Worm (Caenorhabditis elegans) whole organism, young adult: ENCODE measurements around the gene snet-1.

Source experiments
- B0336.3 ChIP-seq: fragments of 200-800 bp; sonication (Bioruptor generic); IDR thresholded peaks from 2 replicates; pipeline ENCODE4 v1.3.6; 2022; ENCODE audit warnings: missing genetic modification characterization, missing compliant biosample characterization
- F10E7.11 ChIP-seq: sonication (generic microtip); optimal IDR thresholded peaks from 2 replicates; lab custom pipeline; 2017; ENCODE audit warnings: mild to moderate bottlenecking, missing genetic modification characterization, moderate library complexity, missing compliant biosample characterization
- F22D6.2 ChIP-seq: sonication (generic microtip); optimal IDR thresholded peaks from 2 replicates; lab custom pipeline; 2016; ENCODE audit warnings: mild to moderate bottlenecking, missing genetic modification characterization, missing compliant biosample characterization
- F23B12.7 ChIP-seq: sonication (generic microtip); optimal IDR thresholded peaks from 2 replicates; lab custom pipeline; 2017; ENCODE audit warnings: missing genetic modification characterization, mild to moderate bottlenecking, missing compliant biosample characterization, antibody characterized with exemption, moderate library complexity; ENCODE audit not compliant: insufficient read depth
- F33H1.4 ChIP-seq: fragments of 200-800 bp; sonication (Bioruptor generic); IDR thresholded peaks from 2 replicates; pipeline ENCODE4 v1.3.6; 2022; ENCODE audit warnings: missing genetic modification reagents, missing genetic modification characterization, missing compliant biosample characterization
- F55B11.4 ChIP-seq: sonication (generic microtip); optimal IDR thresholded peaks from 2 replicates; lab custom pipeline; 2016; ENCODE audit warnings: missing compliant biosample characterization, missing genetic modification characterization, borderline replicate concordance; ENCODE audit not compliant: insufficient read depth
- K11D2.4 ChIP-seq: fragments of 200-800 bp; sonication (Bioruptor generic); IDR thresholded peaks from 2 replicates; pipeline ENCODE4 v1.3.6; 2022; ENCODE audit warnings: missing genetic modification reagents, missing genetic modification characterization, missing compliant biosample characterization
- T26A5.8 ChIP-seq: sonication (generic microtip); optimal IDR thresholded peaks from 2 replicates; lab custom pipeline; 2016; ENCODE audit warnings: missing genetic modification characterization, missing compliant biosample characterization
- Y79H2A.3 ChIP-seq: fragments of 200-800 bp; sonication (Bioruptor generic); conservative IDR thresholded peaks from 2 replicates; pipeline ENCODE4 v1.3.6; 2022; ENCODE audit warnings: missing genetic modification reagents, missing genetic modification characterization, missing compliant biosample characterization
- akir-1 ChIP-seq: fragments of 200-800 bp; sonication (Bioruptor generic); optimal IDR thresholded peaks from 2 replicates; lab custom pipeline; 2018; ENCODE audit warnings: mild to moderate bottlenecking, missing genetic modification characterization, moderate library complexity, missing compliant biosample characterization
- ama-1 ChIP-seq, 3 experiments: fragments of 150-350 bp in 1 of 3; sonication (generic microtip) in 2 of 3; optimal IDR thresholded peaks; 2 replicates each; lab custom pipeline; 2014 to 2018; ENCODE audit warnings: missing biosample characterization in 2 of 3, missing genetic modification characterization in 2 of 3, missing genetic modification reagents in 2 of 3
- aptf-2 ChIP-seq: fragments of 200-800 bp; sonication (Bioruptor generic); conservative IDR thresholded peaks from 2 replicates; pipeline ENCODE4 v1.3.6; 2022; ENCODE audit warnings: missing genetic modification reagents, missing genetic modification characterization, missing compliant biosample characterization
- athp-1 ChIP-seq: sonication (generic microtip); optimal IDR thresholded peaks from 2 replicates; lab custom pipeline; 2017; ENCODE audit warnings: mild to moderate bottlenecking, missing genetic modification characterization, missing compliant biosample characterization
- bed-1 ChIP-seq: fragments of 200-800 bp; sonication (Bioruptor generic); IDR thresholded peaks from 2 replicates; pipeline ENCODE4 v1.3.6; 2022; ENCODE audit warnings: missing genetic modification reagents, missing genetic modification characterization, missing compliant biosample characterization
- ccch-3 ChIP-seq: fragments of 200-800 bp; sonication (Bioruptor generic); optimal IDR thresholded peaks from 2 replicates; lab custom pipeline; 2018; ENCODE audit warnings: mild to moderate bottlenecking, missing genetic modification characterization, missing compliant biosample characterization
- ceh-100 ChIP-seq: fragments of 200-800 bp; sonication (Bioruptor generic); IDR thresholded peaks from 2 replicates; pipeline ENCODE4 v1.3.6; 2022; ENCODE audit warnings: missing genetic modification reagents, missing genetic modification characterization, missing compliant biosample characterization
- chd-7 ChIP-seq: sonication (generic microtip); optimal IDR thresholded peaks from 2 replicates; lab custom pipeline; 2016; ENCODE audit warnings: mild to moderate bottlenecking, missing genetic modification characterization, moderate library complexity, missing compliant biosample characterization
- dpff-1 ChIP-seq: sonication (generic microtip); optimal IDR thresholded peaks from 2 replicates; lab custom pipeline; 2017; ENCODE audit warnings: mild to moderate bottlenecking, missing genetic modification characterization, missing compliant biosample characterization
- egrh-3 ChIP-seq: fragments of 200-800 bp; sonication (Bioruptor generic); IDR thresholded peaks from 2 replicates; pipeline ENCODE4 v1.3.6; 2022; ENCODE audit warnings: missing genetic modification reagents, missing genetic modification characterization, missing compliant biosample characterization
- hlh-12 ChIP-seq: sonication (generic microtip); optimal IDR thresholded peaks from 2 replicates; lab custom pipeline; 2016; ENCODE audit warnings: missing genetic modification characterization, missing compliant biosample characterization
- hmg-20 ChIP-seq: fragments of 200-800 bp; sonication (Bioruptor generic); IDR thresholded peaks from 2 replicates; pipeline ENCODE4 v1.3.6; 2022; ENCODE audit warnings: missing genetic modification reagents, missing genetic modification characterization, missing compliant biosample characterization
- hsf-1 ChIP-seq: fragments of 200-800 bp; sonication (Bioruptor generic); IDR thresholded peaks from 2 replicates; pipeline ENCODE4 v1.3.6; 2022; ENCODE audit warnings: missing genetic modification reagents, missing genetic modification characterization, missing compliant biosample characterization
- lag-1 ChIP-seq: fragments of 200-800 bp; sonication (Bioruptor generic); IDR thresholded peaks from 2 replicates; pipeline ENCODE4 v1.3.6; 2022; ENCODE audit warnings: missing genetic modification reagents, missing genetic modification characterization, missing compliant biosample characterization
- let-526 ChIP-seq: fragments of 200-800 bp; sonication (Bioruptor generic); IDR thresholded peaks from 2 replicates; pipeline ENCODE4 v1.3.6; 2022; ENCODE audit warnings: missing genetic modification reagents, missing genetic modification characterization, missing compliant biosample characterization
- lin-54 ChIP-seq: fragments of 200-800 bp; sonication (Bioruptor generic); optimal IDR thresholded peaks from 2 replicates; lab custom pipeline; 2018; ENCODE audit warnings: mild to moderate bottlenecking, missing genetic modification characterization, missing compliant biosample characterization
- lir-1 ChIP-seq: fragments of 200-800 bp; sonication (Bioruptor generic); conservative IDR thresholded peaks from 2 replicates; pipeline ENCODE4 v1.3.6; 2022; ENCODE audit warnings: missing genetic modification reagents, missing genetic modification characterization, missing compliant biosample characterization
- madf-10 ChIP-seq: sonication (generic microtip); optimal IDR thresholded peaks from 2 replicates; lab custom pipeline; 2016; ENCODE audit warnings: mild to moderate bottlenecking, missing genetic modification characterization, missing compliant biosample characterization
- madf-3 ChIP-seq: fragments of 200-800 bp; sonication (Bioruptor generic); IDR thresholded peaks from 2 replicates; pipeline ENCODE4 v1.3.6; 2022; ENCODE audit warnings: missing genetic modification reagents, missing genetic modification characterization, missing compliant biosample characterization
- madf-6 ChIP-seq: fragments of 200-800 bp; sonication (Bioruptor generic); IDR thresholded peaks from 2 replicates; pipeline ENCODE4 v1.3.6; 2022; ENCODE audit warnings: missing genetic modification reagents, missing genetic modification characterization, missing compliant biosample characterization
- mcd-1 ChIP-seq: fragments of 200-800 bp; sonication (Bioruptor generic); IDR thresholded peaks from 2 replicates; pipeline ENCODE4 v1.3.6; 2022; ENCODE audit warnings: missing genetic modification reagents, missing genetic modification characterization, missing compliant biosample characterization
- mes-4 ChIP-seq: sonication (generic microtip); optimal IDR thresholded peaks from 2 replicates; lab custom pipeline; 2016; ENCODE audit warnings: missing genotype, missing genetic modification characterization, missing compliant biosample characterization
- nfyb-1 ChIP-seq: fragments of 200-800 bp; sonication (Bioruptor generic); IDR thresholded peaks from 2 replicates; pipeline ENCODE4 v1.3.6; 2022; ENCODE audit warnings: missing genetic modification reagents, missing genetic modification characterization, missing compliant biosample characterization
- nhr-120 ChIP-seq: fragments of 200-800 bp; sonication (Bioruptor generic); IDR thresholded peaks from 2 replicates; pipeline ENCODE4 v1.3.6; 2022; ENCODE audit warnings: missing genetic modification characterization, missing compliant biosample characterization
- nhr-80 ChIP-seq: sonication (generic microtip); optimal IDR thresholded peaks from 2 replicates; lab custom pipeline; 2016; ENCODE audit warnings: missing genetic modification characterization, missing compliant biosample characterization
- pbrm-1 ChIP-seq: fragments of 200-800 bp; sonication (Bioruptor generic); IDR thresholded peaks from 2 replicates; pipeline ENCODE4 v1.3.6; 2022; ENCODE audit warnings: missing genetic modification reagents, missing genetic modification characterization, missing compliant biosample characterization
- rec-8 ChIP-seq, 2 experiments: sonication (generic microtip); optimal IDR thresholded peaks; 2 replicates each; lab custom pipeline; 2016; ENCODE audit warnings: mild to moderate bottlenecking in 2 of 2, missing genetic modification characterization in 2 of 2, missing genetic modification reagents in 2 of 2, missing genotype in 2 of 2, missing biosample characterization in 1 of 2, missing compliant biosample characterization in 1 of 2, moderate library complexity in 1 of 2
- repo-1 ChIP-seq: sonication (generic microtip); optimal IDR thresholded peaks from 2 replicates; lab custom pipeline; 2017; ENCODE audit warnings: mild to moderate bottlenecking, missing genetic modification characterization, missing compliant biosample characterization
- sea-2 ChIP-seq: fragments of 200-800 bp; sonication (Bioruptor generic); IDR thresholded peaks from 2 replicates; pipeline ENCODE4 v1.3.6; 2022; ENCODE audit warnings: missing genetic modification characterization, missing compliant biosample characterization
- sptf-2 ChIP-seq: fragments of 200-800 bp; sonication (Bioruptor generic); optimal IDR thresholded peaks from 2 replicates; lab custom pipeline; 2018; ENCODE audit warnings: mild to moderate bottlenecking, missing genetic modification characterization, missing compliant biosample characterization
- tlf-1 ChIP-seq: fragments of 200-800 bp; sonication (Bioruptor generic); optimal IDR thresholded peaks from 2 replicates; lab custom pipeline; 2018; ENCODE audit warnings: mild to moderate bottlenecking, missing genetic modification characterization, missing compliant biosample characterization
- zim-3 ChIP-seq: sonication (generic microtip); optimal IDR thresholded peaks from 2 replicates; lab custom pipeline; 2017; ENCODE audit warnings: mild to moderate bottlenecking, missing genetic modification characterization, moderate library complexity, missing compliant biosample characterization
- ztf-25 ChIP-seq: fragments of 200-800 bp; sonication (Bioruptor generic); IDR thresholded peaks from 2 replicates; pipeline ENCODE4 v1.3.6; 2022; ENCODE audit warnings: missing genetic modification reagents, missing genetic modification characterization, missing compliant biosample characterization
- ztf-28 ChIP-seq: fragments of 200-800 bp; sonication (Bioruptor generic); IDR thresholded peaks from 2 replicates; pipeline ENCODE4 v1.3.6; 2022; ENCODE audit warnings: missing genetic modification reagents, missing genetic modification characterization, missing compliant biosample characterization
- ztf-3 ChIP-seq: fragments of 200-800 bp; sonication (Bioruptor generic); optimal IDR thresholded peaks from 2 replicates; lab custom pipeline; 2018; ENCODE audit warnings: mild to moderate bottlenecking, missing genetic modification characterization, missing compliant biosample characterization

snet-1 gene

ce11 chrX:3645924-3646323 is 22.8 kb downstream of the snet-1 start:
- no peak for TF ChIP-seq F22D6.2 (tag; lab: Kevin White, UChicago)
- no peak for TF ChIP-seq ceh-100 (GFP tag; lab: Robert Waterston, UW)
- no peak for TF ChIP-seq madf-3
- 0 out of 2 replicates have a peak, but pooled peaks have one; percentile 20 for TF ChIP-seq K11D2.4
- no peak for TF ChIP-seq let-526 (GFP tag; lab: Robert Waterston, UW)
- no peak for TF ChIP-seq mcd-1
- TF ChIP-seq hlh-12 (tag; lab: Kevin White, UChicago) = no peak
- TF ChIP-seq ccch-3 (GFP tag; lab: Kevin White, UChicago) = no peak
- 0 out of 2 replicates have a peak, but pooled peaks have one; percentile 39 for TF ChIP-seq hsf-1
- TF ChIP-seq Y79H2A.3 = no peak
- no peak for TF ChIP-seq F10E7.11 (tag; lab: Kevin White, UChicago)
- TF ChIP-seq egrh-3 (GFP tag; lab: Robert Waterston, UW) = no peak
- no peak for TF ChIP-seq lag-1 (GFP tag; lab: Robert Waterston, UW)
- TF ChIP-seq F55B11.4 (tag; lab: Kevin White, UChicago) = no peak
- TF ChIP-seq lin-54 = no peak
- no peak for TF ChIP-seq ama-1 (optimal IDR thresholded peaks at IDR 0.05; lab: Kevin White, UChicago)
- no peak for TF ChIP-seq ama-1 (GFP tag; optimal IDR thresholded peaks at IDR 0.05; lab: Kevin White, UChicago)
- no peak for TF ChIP-seq lir-1
- TF ChIP-seq, all 124 proteins: peak for 2

ce11 chrX:3644796-3645195 is 23.9 kb downstream of the snet-1 start, which contains the start of gene tmem-24:
Gene tmem-24 (minus strand): TSS chrX:3644896.
- TF ChIP-seq nhr-80 (tag; lab: Kevin White, UChicago) (no peak), hmg-20 (GFP tag; lab: Robert Waterston, UW) (no peak), sea-2 (GFP tag; lab: Robert Waterston, UW) (no peak), B0336.3 (GFP tag; lab: Robert Waterston, UW) (no peak), rec-8 (tag; optimal IDR thresholded peaks at IDR 0.05; lab: Kevin White, UChicago) (no peak), zim-3 (tag; lab: Kevin White, UChicago) (no peak), F33H1.4 (no peak), F55B11.4 (tag; lab: Kevin White, UChicago) (no peak), F22D6.2 (tag; lab: Kevin White, UChicago) (no peak), mcd-1 (no peak), ztf-28 (GFP tag; lab: Robert Waterston, UW) (no peak), T26A5.8 (tag; lab: Kevin White, UChicago) (no peak), mes-4 (tag; lab: Kevin White, UChicago) (no peak), madf-6 (GFP tag; lab: Robert Waterston, UW) (no peak), ztf-3 (GFP tag; lab: Kevin White, UChicago) (no peak), ama-1 (optimal IDR thresholded peaks at IDR 0.05; lab: Kevin White, UChicago) (no peak), ama-1 (GFP tag; optimal IDR thresholded peaks at IDR 0.05; lab: Kevin White, UChicago) (no peak), tlf-1 (no peak), ztf-25 (no peak)

- TF ChIP-seq nfyb-1 (GFP tag; lab: Robert Waterston, UW) (0 out of 2 replicates have a peak, but pooled peaks have one; percentile 19), sea-2 (GFP tag; lab: Robert Waterston, UW) (no peak), athp-1 (tag; lab: Kevin White, UChicago) (no peak)
These were observed 34.0 kb downstream of the snet-1 start for ce11 chrX:3634782-3635181.

DNA sequence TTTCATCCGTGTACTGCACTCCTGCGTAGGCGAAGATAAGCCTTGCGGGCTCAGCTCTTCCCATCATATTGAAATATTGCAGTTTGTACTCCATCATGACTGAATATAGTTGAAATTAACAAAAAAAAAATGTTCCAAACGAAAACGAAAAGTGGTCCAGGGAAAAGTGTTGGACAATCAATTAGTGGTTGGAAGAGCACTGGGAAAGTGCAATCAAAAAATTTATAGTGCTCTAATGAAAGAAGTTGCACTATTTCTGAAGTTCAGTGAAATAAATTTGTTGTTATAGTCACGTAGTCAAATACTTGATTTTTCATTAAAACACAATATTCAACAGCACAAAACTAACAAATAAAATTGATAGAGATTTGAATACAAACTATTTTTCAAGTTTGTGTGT is 35.1 kb downstream of the snet-1 start, which contains the start of gene gst-11:
TSS of gene gst-11 (minus strand) at position 101 of the 400 bp plus-strand sequence.
- TF ChIP-seq dpff-1 = no peak
- no peak for TF ChIP-seq sptf-2
- no peak for TF ChIP-seq bed-1
- TF ChIP-seq repo-1 = no peak
- TF ChIP-seq F10E7.11 (tag; lab: Kevin White, UChicago) = no peak
- no peak for TF ChIP-seq aptf-2 (GFP tag; lab: Robert Waterston, UW)
- TF ChIP-seq B0336.3 (GFP tag; lab: Robert Waterston, UW) = no peak
- no peak for TF ChIP-seq pbrm-1
- no peak for TF ChIP-seq chd-7 (tag; lab: Kevin White, UChicago)
- TF ChIP-seq nhr-120 (GFP tag; lab: Robert Waterston, UW) = no peak
- TF ChIP-seq madf-10 = no peak
- TF ChIP-seq let-526 (GFP tag; lab: Robert Waterston, UW) = no peak
- no peak for TF ChIP-seq egrh-3 (GFP tag; lab: Robert Waterston, UW)
- no peak for TF ChIP-seq ztf-25
- TF ChIP-seq F23B12.7 (tag; lab: Kevin White, UChicago) = no peak
- TF ChIP-seq akir-1 (GFP tag; lab: Kevin White, UChicago) = no peak
